Worm (Caenorhabditis elegans) whole organism, mixed stage, embryonic: ENCODE results near the gene spig-5.

Experiments
- drap-1 ChIP-seq: fragments of 200-800 bp; sonication (Bioruptor generic); optimal IDR thresholded peaks from 3 replicates; lab custom pipeline; 2018; ENCODE audit warnings: mild to moderate bottlenecking, missing genetic modification characterization, missing compliant biosample characterization
- mep-1 ChIP-seq: fragments of 150-350 bp; optimal IDR thresholded peaks from 2 replicates; lab custom pipeline; 2017; ENCODE audit warnings: missing biosample characterization, missing genetic modification reagents, missing genetic modification characterization, inconsistent platforms
- nhr-28 ChIP-seq: fragments of 150-350 bp; optimal IDR thresholded peaks from 2 replicates; lab custom pipeline; 2014; ENCODE audit warnings: missing biosample characterization, missing genetic modification characterization

DNA sequence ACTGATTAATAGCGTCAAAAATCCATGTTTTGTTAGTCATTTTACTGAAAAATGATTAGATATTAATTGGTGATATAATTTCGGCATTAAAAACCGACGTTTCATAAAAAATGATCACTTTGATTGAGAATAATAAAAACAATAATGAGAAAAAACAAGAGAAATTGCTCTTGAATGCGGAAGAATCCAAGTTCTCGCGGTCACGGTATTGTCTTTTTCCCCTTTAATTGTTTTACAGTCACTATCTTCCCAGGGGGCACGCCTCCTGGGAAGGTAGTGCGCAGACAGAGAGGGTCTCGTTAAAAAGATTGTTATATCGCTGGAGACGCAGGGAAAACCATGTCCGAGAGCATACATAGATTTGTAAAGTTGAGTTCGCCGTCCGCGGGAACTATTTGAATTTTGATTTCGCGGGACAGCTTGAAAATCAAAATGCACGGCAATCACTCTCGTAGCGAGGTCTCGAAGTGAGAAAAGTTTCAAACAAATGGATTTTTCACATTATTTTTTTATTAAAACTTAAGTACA lies 14.5 kb upstream of the spig-5 start, which contains the start of gene F14D7.2:
- TF ChIP-seq mep-1 (no peak), drap-1 (GFP tag; lab: Kevin White, UChicago) (no peak), nhr-28 (tag; lab: Kevin White, UChicago) (no peak)
